Worm (Caenorhabditis elegans) whole organism, L2 larva: ENCODE measurements around the gene T05H10.4.
A peak's percentile ranks its signal among the peaks of the same experiment; 100 is the strongest.

Source experiments
- C34F6.9 ChIP-seq: fragments of 150-350 bp; optimal IDR thresholded peaks from 2 replicates; lab custom pipeline; 2014; ENCODE audit warnings: missing biosample characterization, missing genetic modification characterization
- F13H6.1 ChIP-seq: sonication (generic microtip); optimal IDR thresholded peaks from 2 replicates; lab custom pipeline; 2016; ENCODE audit warnings: missing genetic modification characterization, missing compliant biosample characterization
- R02D3.7 ChIP-seq: fragments of 150-350 bp; optimal IDR thresholded peaks from 2 replicates; lab custom pipeline; 2014; ENCODE audit warnings: missing biosample characterization, missing genetic modification characterization
- Y55F3AM.14 ChIP-seq: fragments of 200-800 bp; sonication (Bioruptor generic); optimal IDR thresholded peaks from 2 replicates; lab custom pipeline; 2018; ENCODE audit warnings: mild to moderate bottlenecking, missing genetic modification characterization, missing compliant biosample characterization
- ZK546.5 ChIP-seq: sonication (generic microtip); optimal IDR thresholded peaks from 2 replicates; lab custom pipeline; 2017; ENCODE audit warnings: missing biosample characterization, missing genetic modification characterization
- alr-1 ChIP-seq: fragments of 150-350 bp; optimal IDR thresholded peaks from 2 replicates; lab custom pipeline; 2014; ENCODE audit warnings: missing biosample characterization, missing genetic modification characterization
- aly-2 ChIP-seq: fragments of 150-350 bp; optimal IDR thresholded peaks from 2 replicates; lab custom pipeline; 2014; ENCODE audit warnings: missing biosample characterization, missing genetic modification characterization
- ama-1 ChIP-seq: fragments of 150-350 bp; optimal IDR thresholded peaks from 2 replicates; lab custom pipeline; 2018; ENCODE audit warnings: inconsistent platforms
- blmp-1 ChIP-seq: sonication (generic microtip); optimal IDR thresholded peaks from 2 replicates; lab custom pipeline; 2017; ENCODE audit warnings: missing genetic modification characterization, mild to moderate bottlenecking, missing compliant biosample characterization, antibody characterized with exemption, moderate library complexity; ENCODE audit not compliant: insufficient read depth
- ceh-16 ChIP-seq: fragments of 150-350 bp; optimal IDR thresholded peaks from 2 replicates; lab custom pipeline; 2014; ENCODE audit warnings: missing biosample characterization, missing genetic modification characterization
- ceh-82 ChIP-seq: fragments of 150-350 bp; optimal IDR thresholded peaks from 2 replicates; lab custom pipeline; 2014; ENCODE audit warnings: missing biosample characterization, missing genetic modification characterization
- crh-2 ChIP-seq: sonication (generic microtip); optimal IDR thresholded peaks from 2 replicates; lab custom pipeline; 2017; ENCODE audit warnings: missing biosample characterization, missing genetic modification characterization
- dmd-4 ChIP-seq: sonication (generic microtip); optimal IDR thresholded peaks from 2 replicates; lab custom pipeline; 2017; ENCODE audit warnings: missing biosample characterization, missing genetic modification characterization
- egl-27 ChIP-seq: sonication (generic microtip); optimal IDR thresholded peaks from 3 replicates; lab custom pipeline; 2017; ENCODE audit warnings: missing biosample characterization, missing genetic modification reagents, missing genetic modification characterization
- elt-1 ChIP-seq: fragments of 150-350 bp; optimal IDR thresholded peaks from 2 replicates; lab custom pipeline; 2014; ENCODE audit warnings: missing biosample characterization, missing genetic modification characterization
- elt-3 ChIP-seq: sonication (generic microtip); optimal IDR thresholded peaks from 2 replicates; lab custom pipeline; 2017; ENCODE audit warnings: missing biosample characterization, missing genetic modification characterization
- fos-1 ChIP-seq: fragments of 150-350 bp; optimal IDR thresholded peaks from 2 replicates; lab custom pipeline; 2014; ENCODE audit warnings: missing biosample characterization, missing genetic modification characterization
- gmeb-1 ChIP-seq: fragments of 150-350 bp; optimal IDR thresholded peaks from 2 replicates; lab custom pipeline; 2014; ENCODE audit warnings: missing biosample characterization, missing genetic modification characterization
- lin-11 ChIP-seq: fragments of 150-350 bp; sonication (generic microtip); optimal IDR thresholded peaks from 2 replicates; lab custom pipeline; 2014; ENCODE audit warnings: missing biosample characterization, missing genetic modification characterization, inconsistent platforms, mixed read lengths
- lin-13 ChIP-seq: fragments of 150-350 bp; optimal IDR thresholded peaks from 2 replicates; lab custom pipeline; 2014; ENCODE audit warnings: missing biosample characterization, missing genetic modification reagents, missing genetic modification characterization
- lin-39 ChIP-seq: fragments of 150-350 bp; optimal IDR thresholded peaks from 2 replicates; lab custom pipeline; 2014; ENCODE audit warnings: missing biosample characterization, missing genetic modification reagents, missing genetic modification characterization
- lsy-2 ChIP-seq, 2 experiments: fragments of 150-350 bp in 1 of 2; sonication (generic microtip) in 1 of 2; optimal IDR thresholded peaks; 2 replicates each; lab custom pipeline; 2014 to 2017; ENCODE audit warnings: missing biosample characterization in 2 of 2, missing genetic modification characterization in 2 of 2
- mab-5 ChIP-seq: fragments of 150-350 bp; optimal IDR thresholded peaks from 2 replicates; lab custom pipeline; 2014; ENCODE audit warnings: missing biosample characterization, missing genetic modification characterization
- mbf-1 ChIP-seq: sonication (generic microtip); optimal IDR thresholded peaks from 2 replicates; lab custom pipeline; 2017; ENCODE audit warnings: missing biosample characterization, missing genetic modification characterization
- mdl-1 ChIP-seq, 2 experiments: fragments of 150-350 bp in 1 of 2; sonication (generic microtip) in 1 of 2; optimal IDR thresholded peaks; 2 replicates each; lab custom pipeline; 2017; ENCODE audit warnings: missing biosample characterization in 2 of 2, missing genetic modification characterization in 2 of 2
- nhr-10 ChIP-seq: sonication (generic microtip); optimal IDR thresholded peaks from 2 replicates; lab custom pipeline; 2017; ENCODE audit warnings: missing biosample characterization, missing genetic modification characterization
- nhr-11 ChIP-seq: fragments of 150-350 bp; optimal IDR thresholded peaks from 2 replicates; lab custom pipeline; 2014; ENCODE audit warnings: missing biosample characterization, missing genetic modification characterization
- nhr-12 ChIP-seq: fragments of 150-350 bp; optimal IDR thresholded peaks from 2 replicates; lab custom pipeline; 2014; ENCODE audit warnings: missing biosample characterization, missing genetic modification characterization
- nhr-129 ChIP-seq: fragments of 150-350 bp; optimal IDR thresholded peaks from 2 replicates; lab custom pipeline; 2014; ENCODE audit warnings: missing biosample characterization, missing genetic modification characterization
- nhr-21 ChIP-seq: fragments of 150-350 bp; optimal IDR thresholded peaks from 2 replicates; lab custom pipeline; 2014; ENCODE audit warnings: missing biosample characterization, missing genetic modification characterization
- nhr-23 ChIP-seq: fragments of 150-350 bp; optimal IDR thresholded peaks from 2 replicates; lab custom pipeline; 2014; ENCODE audit warnings: missing biosample characterization, missing genetic modification reagents, missing genetic modification characterization
- nhr-237 ChIP-seq: fragments of 150-350 bp; optimal IDR thresholded peaks from 2 replicates; lab custom pipeline; 2014; ENCODE audit warnings: missing biosample characterization, missing genetic modification characterization
- nhr-25 ChIP-seq: fragments of 150-350 bp; sonication (generic microtip); optimal IDR thresholded peaks from 3 replicates; lab custom pipeline; 2014; ENCODE audit warnings: missing biosample characterization, missing genetic modification characterization
- nhr-6 ChIP-seq: fragments of 150-350 bp; optimal IDR thresholded peaks from 2 replicates; lab custom pipeline; 2014; ENCODE audit warnings: missing biosample characterization, missing genetic modification characterization
- nhr-77 ChIP-seq: fragments of 150-350 bp; optimal IDR thresholded peaks from 2 replicates; lab custom pipeline; 2014; ENCODE audit warnings: missing biosample characterization, missing genetic modification characterization
- peb-1 ChIP-seq: fragments of 150-350 bp; optimal IDR thresholded peaks from 2 replicates; lab custom pipeline; 2014; ENCODE audit warnings: missing biosample characterization, missing genetic modification characterization
- sem-4 ChIP-seq: fragments of 150-350 bp; optimal IDR thresholded peaks from 2 replicates; lab custom pipeline; 2014; ENCODE audit warnings: missing biosample characterization, missing genetic modification reagents, missing genetic modification characterization
- skn-1 ChIP-seq: sonication (generic microtip); optimal IDR thresholded peaks from 2 replicates; lab custom pipeline; 2017; ENCODE audit warnings: missing biosample characterization, missing genetic modification characterization
- sma-3 ChIP-seq: sonication (generic microtip); optimal IDR thresholded peaks from 2 replicates; lab custom pipeline; 2016; ENCODE audit warnings: missing genetic modification reagents, missing genetic modification characterization, missing compliant biosample characterization
- sma-9 ChIP-seq, 2 experiments: fragments of 150-350 bp in 1 of 2; sonication (generic microtip) in 1 of 2; optimal IDR thresholded peaks; 2 replicates each; lab custom pipeline; 2014 to 2016; ENCODE audit warnings: missing genetic modification characterization in 2 of 2, mild to moderate bottlenecking in 1 of 2, missing biosample characterization in 1 of 2, missing compliant biosample characterization in 1 of 2, missing genetic modification reagents in 1 of 2, moderate library complexity in 1 of 2
- snpc-4 ChIP-seq: fragments of 150-350 bp; optimal IDR thresholded peaks from 2 replicates; lab custom pipeline; 2014; ENCODE audit warnings: missing biosample characterization, missing genetic modification characterization
- unc-39 ChIP-seq: fragments of 150-350 bp; optimal IDR thresholded peaks from 2 replicates; lab custom pipeline; 2014; ENCODE audit warnings: missing biosample characterization, missing genetic modification characterization
- unc-55 ChIP-seq: fragments of 150-350 bp; sonication (generic microtip); optimal IDR thresholded peaks from 3 replicates; lab custom pipeline; 2014; ENCODE audit warnings: missing biosample characterization, missing genetic modification reagents, missing genetic modification characterization
- unc-62 ChIP-seq: fragments of 150-350 bp; optimal IDR thresholded peaks from 2 replicates; lab custom pipeline; 2014; ENCODE audit warnings: missing biosample characterization, missing genetic modification reagents, missing genetic modification characterization
- zag-1 ChIP-seq: fragments of 150-350 bp; optimal IDR thresholded peaks from 2 replicates; lab custom pipeline; 2014; ENCODE audit warnings: missing biosample characterization, missing genetic modification characterization
- ztf-1 ChIP-seq: fragments of 200-800 bp; sonication (Bioruptor generic); conservative IDR thresholded peaks from 2 replicates; pipeline ENCODE4 v1.3.6; 2022; ENCODE audit warnings: missing genetic modification characterization, missing compliant biosample characterization
- ztf-11 ChIP-seq: sonication (generic microtip); optimal IDR thresholded peaks from 2 replicates; lab custom pipeline; 2017; ENCODE audit warnings: missing biosample characterization, missing genetic modification characterization
- ztf-4 ChIP-seq: fragments of 150-350 bp; optimal IDR thresholded peaks from 2 replicates; lab custom pipeline; 2014; ENCODE audit warnings: missing biosample characterization, missing genetic modification characterization

The T05H10.4 gene

ce11 chrII:8016167-8016566 is 36.8 kb upstream of the T05H10.4 start (continued):
- TF ChIP-seq snpc-4 (no peak), C34F6.9 (no peak), nhr-237 (tag; lab: Kevin White, UChicago) (no peak), alr-1 (tag; lab: Kevin White, UChicago) (no peak), egl-27 (tag; lab: Kevin White, UChicago) (peak; percentile 44), ZK546.5 (tag; lab: Kevin White, UChicago) (no peak), ceh-16 (no peak)

DNA sequence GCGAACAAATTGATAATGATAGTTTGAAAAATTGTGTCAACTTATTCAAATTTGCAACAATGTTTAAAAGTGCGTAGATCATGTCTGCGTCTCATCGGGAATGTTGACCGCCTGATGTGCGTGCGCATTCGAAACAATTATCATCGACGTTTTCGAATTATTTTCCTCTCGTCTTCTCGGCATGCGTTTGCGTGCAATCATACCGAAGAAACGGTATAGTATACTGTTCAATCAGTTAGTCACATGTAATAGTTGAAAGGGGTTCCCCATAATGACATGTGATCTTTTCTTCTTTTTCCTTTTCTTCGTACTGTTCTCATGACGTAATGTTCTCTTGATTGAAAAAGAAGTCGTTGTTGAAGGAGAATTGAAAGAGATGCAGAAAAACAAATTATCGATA is 36.2 kb upstream of the T05H10.4 start:
- TF ChIP-seq nhr-11 (no peak), gmeb-1 (tag; lab: Kevin White, UChicago) (peak; percentile 75), ama-1 (peak; percentile 20), nhr-77 (tag; lab: Kevin White, UChicago) (no peak), mbf-1 (tag; lab: Kevin White, UChicago) (no peak), C34F6.9 (peak; percentile 49), nhr-129 (tag; lab: Kevin White, UChicago) (peak; percentile 92), ZK546.5 (tag; lab: Kevin White, UChicago) (no peak), sma-3 (GFP tag; lab: Kevin White, UChicago) (peak; percentile 94), peb-1 (tag; lab: Kevin White, UChicago) (no peak), unc-55 (GFP tag; lab: Kevin White, UChicago) (no peak), lsy-2 (tag; optimal IDR thresholded peaks at IDR 0.05; lab: Kevin White, UChicago) (peak in 1 of 2 experiments; percentile 74), R02D3.7 (no peak), Y55F3AM.14 (no peak), nhr-12 (tag; lab: Kevin White, UChicago) (no peak), unc-39 (tag; lab: Kevin White, UChicago) (no peak), egl-27 (tag; lab: Kevin White, UChicago) (peak; percentile 51), mdl-1 (tag; optimal IDR thresholded peaks at IDR 0.05; lab: Kevin White, UChicago) (peak; percentile 82 to 86), ceh-82 (tag; lab: Kevin White, UChicago) (no peak), nhr-6 (peak; percentile 51), ztf-11 (no peak), elt-1 (no peak), sem-4 (no peak), blmp-1 (peak; percentile 65), elt-3 (tag; lab: Kevin White, UChicago) (no peak), dmd-4 (no peak), alr-1 (tag; lab: Kevin White, UChicago) (no peak), lin-13 (GFP tag; lab: Kevin White, UChicago) (peak; percentile 12), ztf-1 (GFP tag; lab: Robert Waterston, UW) (no peak), ztf-4 (tag; lab: Kevin White, UChicago) (peak; percentile 54), aly-2 (tag; lab: Kevin White, UChicago) (no peak), ceh-16 (peak; percentile 38), nhr-23 (tag; lab: Kevin White, UChicago) (no peak), lin-11 (tag; lab: Kevin White, UChicago) (no peak), nhr-21 (peak; percentile 97), lin-39 (tag; lab: Kevin White, UChicago) (no peak), crh-2 (tag; lab: Kevin White, UChicago) (peak; percentile 83), snpc-4 (no peak), F13H6.1 (tag; lab: Kevin White, UChicago) (peak; percentile 35), zag-1 (tag; lab: Kevin White, UChicago) (no peak), nhr-237 (tag; lab: Kevin White, UChicago) (no peak), nhr-25 (tag; lab: Kevin White, UChicago) (peak; percentile 97), fos-1 (tag; lab: Kevin White, UChicago) (peak; percentile 75), skn-1 (tag; lab: Kevin White, UChicago) (no peak), nhr-10 (tag; lab: Kevin White, UChicago) (no peak), sma-9 (GFP tag; optimal IDR thresholded peaks at IDR 0.05; lab: Kevin White, UChicago) (peak; percentile 98), sma-9 (tag; optimal IDR thresholded peaks at IDR 0.05; lab: Kevin White, UChicago) (no peak), unc-62 (GFP tag; lab: Kevin White, UChicago) (no peak), mab-5 (tag; lab: Kevin White, UChicago) (no peak)
